Worm (Caenorhabditis elegans): ENCODE results near the gene smz-1.
"Not testable (repeated sequence)": the region's sequence is repeated elsewhere in the genome, so short reads cannot be mapped to it uniquely, and the experiment has no call there.

smz-1 gene

ce11 chrIV:12495196-12495595 lies 40.3 kb downstream of the smz-1 start, which contains the start of gene sru-20:
sru-20 (plus strand) TSS chrIV:12495496.
- no peak for TF ChIP-seq attf-3 (GFP tag; conservative IDR thresholded peaks at IDR 0.05)
- no peak for TF ChIP-seq dox-1 (GFP tag; IDR thresholded peaks at IDR 0.05)
- no peak for TF ChIP-seq ama-1 (optimal IDR thresholded peaks at IDR 0.05)
- TF ChIP-seq ama-1 (GFP tag; optimal IDR thresholded peaks at IDR 0.05) = peak in 1 of 2 experiments; percentile 30

- no peak for TF ChIP-seq cebp-1 (GFP tag; IDR thresholded peaks at IDR 0.05)
- TF ChIP-seq cebp-1 (tag; optimal IDR thresholded peaks at IDR 0.05) = no peak
- no peak for TF ChIP-seq ztf-3 (GFP tag; optimal IDR thresholded peaks at IDR 0.05)
- no peak for TF ChIP-seq unc-62 (GFP tag; optimal IDR thresholded peaks at IDR 0.05)
- no peak for TF ChIP-seq ztf-22 (GFP tag; optimal IDR thresholded peaks at IDR 0.05)
- no peak for TF ChIP-seq pbrm-1 (GFP tag; IDR thresholded peaks at IDR 0.05)
- no peak for TF ChIP-seq nfya-1 (tag; optimal IDR thresholded peaks at IDR 0.05; ENCODE audit: borderline replicate concordance, insufficient read depth)
- no peak for TF ChIP-seq mes-4 (tag; optimal IDR thresholded peaks at IDR 0.05)
- no peak for TF ChIP-seq F55B11.4 (tag; optimal IDR thresholded peaks at IDR 0.05; ENCODE audit: borderline replicate concordance, insufficient read depth)
- no peak for TF ChIP-seq Y56A3A.18 (GFP tag; IDR thresholded peaks at IDR 0.05)
Observed at ce11 chrIV:12498238-12498637, 43.4 kb downstream of the smz-1 start, which contains the start of gene sru-19. sru-19 (plus strand) TSS chrIV:12498538.

- TF ChIP-seq dpff-1 (tag; optimal IDR thresholded peaks at IDR 0.05) (no peak), lin-35 (GFP tag; optimal IDR thresholded peaks at IDR 0.05) (no peak), tlf-1 (GFP tag; optimal IDR thresholded peaks at IDR 0.05) (no peak), aptf-3 (GFP tag; IDR thresholded peaks at IDR 0.05) (no peak), lag-1 (GFP tag; IDR thresholded peaks at IDR 0.05) (no peak), D2030.7 (GFP tag; IDR thresholded peaks at IDR 0.05) (no peak), unc-62 (GFP tag; optimal IDR thresholded peaks at IDR 0.05) (no peak), ceh-40 (GFP tag; IDR thresholded peaks at IDR 0.05) (no peak), B0336.3 (GFP tag; IDR thresholded peaks at IDR 0.05) (no peak), zim-3 (tag; optimal IDR thresholded peaks at IDR 0.05) (no peak), bed-2 (GFP tag; IDR thresholded peaks at IDR 0.05) (no peak), attf-5 (GFP tag; optimal IDR thresholded peaks at IDR 0.05) (no peak), F57C9.4 (tag; optimal IDR thresholded peaks at IDR 0.05) (no peak), nhr-120 (GFP tag; IDR thresholded peaks at IDR 0.05) (no peak), ztf-25 (GFP tag; IDR thresholded peaks at IDR 0.05) (no peak), snpc-1.1 (tag; optimal IDR thresholded peaks at IDR 0.05; ENCODE audit: insufficient read depth) (no peak), lin-40 (tag; optimal IDR thresholded peaks at IDR 0.05) (no peak), fkh-3 (tag; optimal IDR thresholded peaks at IDR 0.05) (no peak), nfya-1 (tag; optimal IDR thresholded peaks at IDR 0.05; ENCODE audit: borderline replicate concordance, insufficient read depth) (no peak)
Observed at ce11 chrIV:12501956-12502355, 47.1 kb downstream of the smz-1 start, which contains the start of gene sru-18. sru-18 (plus strand) TSS chrIV:12502256.

DNA sequence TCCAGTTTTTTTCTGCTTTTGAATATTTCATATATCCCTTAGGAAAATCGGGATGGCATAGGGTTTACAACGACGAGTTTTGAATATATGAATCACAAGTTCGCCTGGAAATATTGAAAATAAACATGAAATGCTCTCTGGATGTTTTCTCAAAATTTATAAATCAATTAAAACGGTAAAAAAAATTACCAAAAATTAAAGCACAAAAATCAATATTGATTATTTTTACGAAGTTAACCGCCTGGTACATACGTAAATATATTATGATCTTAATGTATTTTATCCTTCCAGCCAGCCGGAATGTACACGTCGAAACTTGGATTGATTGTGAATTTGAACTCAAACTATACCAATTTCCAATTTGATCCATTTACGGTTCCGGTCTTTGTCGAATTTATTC lies 50.5 kb downstream of the smz-1 start, which contains the start of gene sru-17:
Gene sru-17 (plus strand): TSS at position 301 of the 400 bp plus-strand sequence.
- not testable (repeated sequence) for TF ChIP-seq ztf-26 (tag; optimal IDR thresholded peaks at IDR 0.05); nhr-120 (GFP tag; IDR thresholded peaks at IDR 0.05); egl-44 (GFP tag; IDR thresholded peaks at IDR 0.05)

Measured in whole organism, young adult.